Fruit fly (Drosophila melanogaster) whole organism, larva: ENCODE data around the gene CG10470.

ENCODE experiments used
- noc ChIP-seq: fragments of 200-800 bp; sonication (Bioruptor generic); optimal IDR thresholded peaks from 3 replicates; lab custom pipeline; 2019; ENCODE audit warnings: missing biosample characterization, mild to moderate bottlenecking, missing genetic modification characterization, moderate library complexity

Gene CG10470

dm6 chr2L:19021278-19022220 is 27.3 kb upstream of the CG10470 start:
- peak; percentile 51 for TF ChIP-seq noc (tag; lab: Kevin White, UChicago)

DNA sequence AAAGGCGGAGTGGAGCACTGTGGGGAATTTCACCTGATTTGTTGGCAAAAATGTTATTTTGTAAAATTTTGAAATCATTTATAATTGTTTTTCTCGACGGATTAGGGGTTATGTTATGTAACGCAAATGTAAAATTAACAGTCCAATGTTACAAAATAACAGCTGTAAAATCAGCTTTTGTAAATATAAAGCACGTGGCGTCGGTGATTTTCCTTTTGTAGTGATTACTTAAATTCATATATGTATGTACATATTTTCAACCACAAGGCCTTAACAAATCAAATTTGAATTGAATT is 26.7 kb upstream of the CG10470 start, which contains the start of gene CG15172:
CG15172 (plus strand) TSS at position 197 of the 296 bp plus-strand sequence.
- no peak for TF ChIP-seq noc (tag; lab: Kevin White, UChicago)

dm6 chr2L:19023972-19024743 is 24.7 kb upstream of the CG10470 start:
- TF ChIP-seq noc (tag; lab: Kevin White, UChicago): peak; percentile 50

DNA sequence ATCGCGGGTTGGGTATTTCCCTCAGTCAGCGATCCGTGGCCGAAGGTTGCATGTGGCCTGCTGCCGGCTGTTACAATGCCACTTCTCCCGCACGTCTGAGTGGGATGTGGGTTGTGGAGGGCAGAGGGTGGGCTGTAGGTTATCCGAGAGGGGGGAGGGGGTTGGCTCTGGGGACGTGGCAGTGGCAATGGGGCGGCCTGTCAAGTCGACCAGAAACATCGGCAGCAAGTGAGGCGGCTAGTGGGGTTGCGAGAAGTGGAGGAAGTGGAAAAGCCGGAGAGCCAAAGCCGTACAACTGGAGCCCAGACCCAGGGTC is 24.2 kb upstream of the CG10470 start:
- TF ChIP-seq noc (tag; lab: Kevin White, UChicago): no peak

DNA sequence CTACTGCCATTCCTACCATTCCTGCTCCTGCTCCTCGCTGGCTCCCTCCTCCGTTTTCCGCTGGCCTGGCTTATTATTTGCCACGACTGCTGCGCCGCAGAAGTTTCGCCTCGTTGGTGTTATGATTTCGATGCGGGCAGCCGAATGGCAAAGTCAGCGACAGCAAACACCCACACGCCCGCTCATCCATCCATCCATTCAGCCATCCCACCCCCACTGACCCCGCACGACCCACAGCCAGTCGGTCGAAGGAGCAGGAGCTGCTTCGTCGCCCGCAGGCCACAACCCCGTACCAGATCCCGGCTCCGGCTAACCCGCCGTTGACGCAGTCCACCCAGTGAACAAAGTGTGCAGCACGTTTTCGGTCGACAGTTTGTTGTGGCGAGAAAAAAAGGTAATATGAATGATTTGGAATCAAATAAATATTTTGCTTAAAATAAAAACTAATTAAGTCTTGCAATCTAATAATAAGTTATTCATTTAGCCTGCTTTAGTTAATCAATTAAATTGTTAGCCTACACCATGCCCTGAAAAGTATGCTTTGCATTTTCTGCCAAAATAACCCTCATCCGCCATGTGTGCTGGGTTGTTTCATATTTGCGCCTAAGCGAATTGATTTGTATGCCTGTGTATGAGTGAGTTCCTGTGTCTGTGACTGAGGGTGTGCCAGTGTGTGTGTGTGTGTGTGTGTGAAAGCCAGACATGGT is 22.2 kb upstream of the CG10470 start:
- peak; percentile 45 for TF ChIP-seq noc (tag; lab: Kevin White, UChicago)

DNA sequence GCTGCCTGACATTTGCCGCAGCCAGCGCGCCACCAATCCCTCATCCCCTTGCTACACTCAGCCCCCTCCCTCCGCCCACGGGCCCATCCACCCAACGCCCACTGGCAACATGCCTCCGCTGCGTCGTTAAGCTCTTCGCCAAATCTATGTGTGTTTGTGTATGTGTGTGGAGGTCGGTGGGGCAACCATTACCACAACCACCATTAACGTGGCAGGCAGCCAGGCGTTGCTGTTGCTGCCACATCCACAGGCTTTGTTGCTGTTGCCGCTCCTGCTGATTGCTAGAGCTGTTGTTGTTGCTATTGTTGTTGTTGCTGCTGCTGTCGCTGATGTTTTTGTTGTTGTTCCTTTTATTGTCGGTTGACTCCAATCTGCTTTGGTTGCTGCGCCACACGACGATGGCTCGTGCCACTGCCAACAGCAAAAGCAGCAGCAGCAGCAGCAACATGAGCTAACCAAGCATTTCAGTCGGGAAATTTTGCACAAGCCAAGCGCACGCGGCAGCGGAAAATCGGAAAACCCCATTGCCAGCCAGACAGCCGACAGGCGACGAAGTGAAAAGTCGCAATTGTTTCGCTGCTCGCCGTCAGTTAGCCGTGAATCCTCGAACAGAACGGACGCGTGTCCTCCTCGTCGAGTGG is 21.5 kb upstream of the CG10470 start, which contains the start of gene Sidpn:
Sidpn (plus strand) TSS at position 465 of the 641 bp plus-strand sequence.
- TF ChIP-seq noc (tag; lab: Kevin White, UChicago): no peak

- TF ChIP-seq noc (tag; lab: Kevin White, UChicago): no peak
These were observed 15.6 kb upstream of the CG10470 start, which contains the start of gene hook for dm6 chr2L:19033288-19033687. Gene hook, minus strand, starts transcription at chr2L:19033498.

DNA sequence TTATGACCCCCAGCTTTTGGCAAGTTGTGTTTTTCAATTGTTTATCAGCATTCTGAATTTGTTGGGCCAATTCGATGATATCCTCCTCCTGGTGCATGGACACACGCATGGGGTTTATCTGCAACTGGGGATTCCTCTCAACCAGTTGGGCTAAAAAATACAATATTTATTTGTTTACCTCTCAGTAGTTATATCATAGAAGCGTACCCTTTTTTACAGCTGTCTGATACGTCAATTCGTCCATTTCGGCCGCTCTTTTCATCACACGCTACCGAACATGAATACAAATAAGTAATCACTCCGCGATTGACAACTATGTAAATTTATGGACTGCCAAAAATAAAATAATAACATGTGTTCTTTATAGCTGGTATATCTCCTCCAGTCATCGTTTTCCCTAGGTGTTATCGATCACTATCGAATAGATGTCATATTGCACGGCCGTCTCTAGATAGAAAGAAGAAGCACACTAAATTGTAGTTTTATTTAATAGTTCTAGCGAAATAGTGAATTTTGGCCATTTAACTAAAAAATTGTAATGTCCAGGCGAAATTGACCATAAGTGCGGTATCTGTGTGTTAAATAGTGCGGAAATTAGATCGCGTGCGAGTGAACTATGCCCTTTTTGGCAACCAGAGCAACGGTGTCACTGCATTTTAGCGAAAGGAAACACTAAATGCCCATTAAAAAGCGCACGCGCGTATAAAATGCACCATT is 14.5 kb upstream of the CG10470 start, which contains the start of the genes mib2 and CG31800:
mib2 (plus strand) TSS at position 232 of the 717 bp plus-strand sequence.
CG31800 (minus strand) TSS at position 364 of the 717 bp plus-strand sequence.
- no peak for TF ChIP-seq noc (tag; lab: Kevin White, UChicago)

dm6 chr2L:19035013-19035412 is 13.9 kb upstream of the CG10470 start:
- TF ChIP-seq noc (tag; lab: Kevin White, UChicago): no peak

DNA sequence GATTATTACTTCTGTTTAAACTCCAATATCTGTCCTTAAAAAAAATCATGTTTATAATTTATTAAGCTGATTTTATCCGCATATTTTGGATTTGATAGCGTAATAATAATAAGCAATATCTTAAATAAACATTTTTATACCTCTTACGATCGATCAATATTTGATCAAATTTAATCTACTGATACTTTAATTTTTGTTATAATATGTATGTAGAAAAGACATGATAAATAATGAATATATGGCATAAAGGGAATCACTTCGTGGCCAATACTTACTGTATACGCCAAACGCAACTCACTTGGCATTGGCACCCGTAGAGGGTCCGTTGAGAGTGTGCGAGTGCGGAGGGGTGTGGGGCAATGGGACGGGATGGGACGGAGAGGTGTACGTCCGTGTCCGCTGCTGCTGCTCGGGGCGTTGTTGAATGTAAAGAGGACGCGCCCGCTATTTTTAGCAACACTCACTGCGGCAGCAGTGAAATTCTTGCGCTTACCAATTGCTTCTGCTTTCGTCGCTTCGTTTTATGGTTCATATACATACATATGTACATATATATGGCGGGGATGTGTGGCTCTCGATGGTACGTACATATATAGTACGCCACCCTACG is 12.7 kb upstream of the CG10470 start:
- TF ChIP-seq noc (tag; lab: Kevin White, UChicago): peak; percentile 72

DNA sequence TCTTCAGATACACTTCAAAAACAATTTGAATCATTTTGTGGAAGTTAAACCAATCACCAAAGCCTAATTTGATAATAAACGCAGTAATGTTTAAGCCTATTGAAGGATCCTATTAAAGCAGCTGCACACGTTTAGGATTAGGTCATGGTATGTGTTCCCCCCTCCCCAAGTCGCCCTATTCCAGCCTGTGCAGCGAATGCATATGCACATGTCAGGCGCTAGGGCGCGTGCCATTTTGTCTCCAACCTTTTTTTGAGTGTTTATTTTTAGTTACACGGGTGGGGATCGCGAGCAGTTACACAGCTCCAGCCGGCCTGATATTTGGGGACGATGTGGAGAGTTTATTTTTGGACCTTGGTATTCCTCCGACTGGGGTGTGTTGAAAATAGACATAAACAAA is 11.9 kb upstream of the CG10470 start:
- TF ChIP-seq noc (tag; lab: Kevin White, UChicago): no peak

dm6 chr2L:19037455-19037854 is 11.4 kb upstream of the CG10470 start:
- TF ChIP-seq noc (tag; lab: Kevin White, UChicago): no peak

dm6 chr2L:19041590-19041989 is 7.3 kb upstream of the CG10470 start, which contains the start of gene Catsup:
Gene Catsup, plus strand, starts transcription at chr2L:19041862.
- no peak for TF ChIP-seq noc (tag; lab: Kevin White, UChicago)

- peak; percentile 86 for TF ChIP-seq noc (tag; lab: Kevin White, UChicago)
These were observed 3.7 kb upstream of the CG10470 start, which contains the start of the genes Ttc19 and Acn for dm6 chr2L:19045111-19045560. Gene Ttc19, minus strand, starts transcription at chr2L:19045148. Gene Acn, plus strand, starts transcription at chr2L:19045355.
